Fruit fly (Drosophila melanogaster): ENCODE data around the gene Uros2.

Uros2 gene

dm6 chr3R:15794258-15794727 lies 6.0 kb downstream of the Uros2 start (continued):
- TF ChIP-seq sna (GFP tag; IDR thresholded peaks at IDR 0.05; ENCODE audit: partially characterized antibody) (no peak), ind (GFP tag; optimal IDR thresholded peaks at IDR 0.05) (no peak), gfzf (GFP tag; optimal IDR thresholded peaks at IDR 0.05) (no peak), nerfin-2 (GFP tag; IDR thresholded peaks at IDR 0.05; ENCODE audit: partially characterized antibody) (no peak), dysf (GFP tag; IDR thresholded peaks at IDR 0.05) (peak; percentile 28; the same call in 1 of the 3 replicates), E2f1 (GFP tag; IDR thresholded peaks at IDR 0.05) (peak; percentile 63; the same call in 1 of the 2 replicates), CG15601 (tag; optimal IDR thresholded peaks at IDR 0.05) (peak; percentile 47), fd3F (GFP tag; optimal IDR thresholded peaks at IDR 0.05) (peak; percentile 13), E2f2 (GFP tag; IDR thresholded peaks at IDR 0.05) (0 out of 2 replicates have a peak, but pooled peaks have one; percentile 28), tap (tag; optimal IDR thresholded peaks at IDR 0.05) (no peak), Poxn (GFP tag; IDR thresholded peaks at IDR 0.05) (no peak), gsb (GFP tag; IDR thresholded peaks at IDR 0.05) (no peak), NK7.1 (GFP tag; optimal IDR thresholded peaks at IDR 0.05) (peak; percentile 15), Asciz (GFP tag; optimal IDR thresholded peaks at IDR 0.05) (peak; percentile 53), CG6254 (GFP tag; optimal IDR thresholded peaks at IDR 0.05) (no peak), jumu (GFP tag; optimal IDR thresholded peaks at IDR 0.05) (no peak), Sox100B (GFP tag; optimal IDR thresholded peaks at IDR 0.05) (no peak), scrt (GFP tag; optimal IDR thresholded peaks at IDR 0.05) (no peak), ERR (GFP tag; optimal IDR thresholded peaks at IDR 0.05) (no peak), CG2712 (tag; optimal IDR thresholded peaks at IDR 0.05) (peak; percentile 9), CG1024 (GFP tag; IDR thresholded peaks at IDR 0.05) (0 out of 2 replicates have a peak, but pooled peaks have one; percentile 28), gcm (GFP tag; optimal IDR thresholded peaks at IDR 0.05) (no peak), crp (GFP tag; optimal IDR thresholded peaks at IDR 0.05) (no peak), p53 (GFP tag; optimal IDR thresholded peaks at IDR 0.05) (peak; percentile 15), CG15011 (GFP tag; optimal IDR thresholded peaks at IDR 0.05) (peak; percentile 23), CG18476 (GFP tag; optimal IDR thresholded peaks at IDR 0.05) (no peak), br (optimal IDR thresholded peaks at IDR 0.05) (no peak), zen2 (GFP tag; IDR thresholded peaks at IDR 0.05; ENCODE audit: partially characterized antibody) (no peak), CG7786 (GFP tag; optimal IDR thresholded peaks at IDR 0.05) (no peak), CG7987 (GFP tag; optimal IDR thresholded peaks at IDR 0.05) (peak; percentile 61), disco-r (GFP tag; optimal IDR thresholded peaks at IDR 0.05) (peak; percentile 23), CG7372 (GFP tag; IDR thresholded peaks at IDR 0.05) (no peak), hkb (optimal IDR thresholded peaks at IDR 0.05) (no peak), hkb (GFP tag; IDR thresholded peaks at IDR 0.05) (no peak), lbe (GFP tag; optimal IDR thresholded peaks at IDR 0.05) (peak; percentile 30), yki (optimal IDR thresholded peaks at IDR 0.05) (no peak), CG12769 (tag; optimal IDR thresholded peaks at IDR 0.05) (no peak), CG34224 (GFP tag; IDR thresholded peaks at IDR 0.05; ENCODE audit: partially characterized antibody) (no peak), zen (tag; optimal IDR thresholded peaks at IDR 0.05) (peak; percentile 3), Stat92E (GFP tag; optimal IDR thresholded peaks at IDR 0.05) (no peak), CG31365 (tag; optimal IDR thresholded peaks at IDR 0.05) (no peak), Nf-YB (GFP tag; optimal IDR thresholded peaks at IDR 0.05) (no peak), dmrt99B (tag; optimal IDR thresholded peaks at IDR 0.05) (no peak), CG10431 (GFP tag; optimal IDR thresholded peaks at IDR 0.05) (peak; percentile 65), Sry-δ (GFP tag; optimal IDR thresholded peaks at IDR 0.05) (peak; percentile 8), CG32532 (GFP tag; IDR thresholded peaks at IDR 0.05) (no peak), MTF-1 (GFP tag; optimal IDR thresholded peaks at IDR 0.05; ENCODE audit: borderline replicate concordance) (peak; percentile 51), CG7556 (GFP tag; optimal IDR thresholded peaks at IDR 0.05) (no peak), CG18619 (GFP tag; optimal IDR thresholded peaks at IDR 0.05) (peak; percentile 33), CG6765 (GFP tag; optimal IDR thresholded peaks at IDR 0.05) (no peak), stc (GFP tag; IDR thresholded peaks at IDR 0.05) (peak; percentile 19; the same call in 1 of the 2 replicates)

Measured in whole organism, embryonic.